Worm (Caenorhabditis elegans) whole organism, L2 larva: ENCODE measurements around the gene F10E9.3.

Experiments
- alr-1 ChIP-seq: fragments of 150-350 bp; optimal IDR thresholded peaks from 2 replicates; lab custom pipeline; 2014; ENCODE audit warnings: missing biosample characterization, missing genetic modification characterization
- ama-1 ChIP-seq: fragments of 150-350 bp; optimal IDR thresholded peaks from 2 replicates; lab custom pipeline; 2018; ENCODE audit warnings: inconsistent platforms
- blmp-1 ChIP-seq: sonication (generic microtip); optimal IDR thresholded peaks from 2 replicates; lab custom pipeline; 2017; ENCODE audit warnings: missing genetic modification characterization, mild to moderate bottlenecking, missing compliant biosample characterization, antibody characterized with exemption, moderate library complexity; ENCODE audit not compliant: insufficient read depth
- ceh-82 ChIP-seq: fragments of 150-350 bp; optimal IDR thresholded peaks from 2 replicates; lab custom pipeline; 2014; ENCODE audit warnings: missing biosample characterization, missing genetic modification characterization
- lin-13 ChIP-seq: fragments of 150-350 bp; optimal IDR thresholded peaks from 2 replicates; lab custom pipeline; 2014; ENCODE audit warnings: missing biosample characterization, missing genetic modification reagents, missing genetic modification characterization
- lsy-2 ChIP-seq, 2 experiments: fragments of 150-350 bp in 1 of 2; sonication (generic microtip) in 1 of 2; optimal IDR thresholded peaks; 2 replicates each; lab custom pipeline; 2014 to 2017; ENCODE audit warnings: missing biosample characterization in 2 of 2, missing genetic modification characterization in 2 of 2
- nhr-10 ChIP-seq: sonication (generic microtip); optimal IDR thresholded peaks from 2 replicates; lab custom pipeline; 2017; ENCODE audit warnings: missing biosample characterization, missing genetic modification characterization
- nhr-12 ChIP-seq: fragments of 150-350 bp; optimal IDR thresholded peaks from 2 replicates; lab custom pipeline; 2014; ENCODE audit warnings: missing biosample characterization, missing genetic modification characterization
- nhr-129 ChIP-seq: fragments of 150-350 bp; optimal IDR thresholded peaks from 2 replicates; lab custom pipeline; 2014; ENCODE audit warnings: missing biosample characterization, missing genetic modification characterization
- nhr-21 ChIP-seq: fragments of 150-350 bp; optimal IDR thresholded peaks from 2 replicates; lab custom pipeline; 2014; ENCODE audit warnings: missing biosample characterization, missing genetic modification characterization
- skn-1 ChIP-seq: sonication (generic microtip); optimal IDR thresholded peaks from 2 replicates; lab custom pipeline; 2017; ENCODE audit warnings: missing biosample characterization, missing genetic modification characterization
- unc-39 ChIP-seq: fragments of 150-350 bp; optimal IDR thresholded peaks from 2 replicates; lab custom pipeline; 2014; ENCODE audit warnings: missing biosample characterization, missing genetic modification characterization
- ztf-11 ChIP-seq: sonication (generic microtip); optimal IDR thresholded peaks from 2 replicates; lab custom pipeline; 2017; ENCODE audit warnings: missing biosample characterization, missing genetic modification characterization

DNA sequence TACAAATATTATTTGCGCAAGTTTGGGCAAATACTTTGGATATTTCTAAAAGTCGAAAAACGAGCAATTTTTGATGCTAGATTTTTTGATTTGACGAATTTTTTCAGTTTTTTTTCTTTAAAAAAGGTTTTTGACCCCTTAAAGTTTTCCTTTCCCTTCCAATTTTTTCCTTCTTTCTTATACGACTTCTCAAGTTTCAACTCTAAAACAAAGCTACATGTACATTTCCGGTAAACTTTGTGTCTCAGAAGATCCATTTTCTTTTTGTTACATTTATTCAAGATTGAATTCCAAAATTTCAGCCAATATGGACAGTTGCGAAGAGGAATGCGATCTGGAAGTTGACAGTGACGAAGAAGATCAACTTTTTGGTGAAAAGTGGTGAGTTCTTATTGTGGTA is 32.0 kb upstream of the F10E9.3 start, which contains the start of gene mig-10:
- TF ChIP-seq ceh-82 (tag; lab: Kevin White, UChicago) (no peak), alr-1 (tag; lab: Kevin White, UChicago) (no peak), ama-1 (no peak), ztf-11 (tag; lab: Kevin White, UChicago) (no peak), unc-39 (no peak), lin-13 (GFP tag; lab: Kevin White, UChicago) (no peak), nhr-21 (tag; lab: Kevin White, UChicago) (no peak), nhr-12 (no peak), nhr-129 (tag; lab: Kevin White, UChicago) (no peak), nhr-10 (tag; lab: Kevin White, UChicago) (no peak), blmp-1 (tag; lab: Kevin White, UChicago) (no peak), skn-1 (tag; lab: Kevin White, UChicago) (no peak), lsy-2 (tag; optimal IDR thresholded peaks at IDR 0.05; lab: Kevin White, UChicago) (no peak)
